Fruit fly (Drosophila melanogaster) whole organism, wandering third instar larva: ENCODE data around the gene CG13014.

Experiments
- CrebA ChIP-seq: fragments of 200-800 bp; sonication (Bioruptor generic); optimal IDR thresholded peaks from 2 replicates; lab custom pipeline; 2016; ENCODE audit warnings: missing biosample characterization, mild to moderate bottlenecking, missing genetic modification characterization, borderline replicate concordance
- Jra ChIP-seq: sonication (Bioruptor generic); optimal IDR thresholded peaks from 2 replicates; lab custom pipeline; 2016; ENCODE audit warnings: missing biosample characterization, missing genetic modification characterization
- N ChIP-seq: fragments of >200 bp; optimal IDR thresholded peaks from 2 replicates; lab custom pipeline; 2018; ENCODE audit warnings: missing biosample characterization, missing external identifiers, missing genetic modification characterization
- br ChIP-seq: fragments of 200-800 bp; sonication (Bioruptor generic); optimal IDR thresholded peaks from 2 replicates; lab custom pipeline; 2016; ENCODE audit warnings: missing biosample characterization, missing genetic modification characterization
- brk ChIP-seq: fragments of 200-800 bp; sonication (Bioruptor generic); optimal IDR thresholded peaks from 2 replicates; lab custom pipeline; 2016; ENCODE audit warnings: missing biosample characterization, mild to moderate bottlenecking, missing genetic modification characterization
- dmrt93B ChIP-seq: fragments of 200-800 bp; sonication (Bioruptor generic); optimal IDR thresholded peaks from 2 replicates; lab custom pipeline; 2018; ENCODE audit warnings: missing biosample characterization, mild to moderate bottlenecking, missing genetic modification characterization
- ey ChIP-seq: fragments of 200-800 bp; sonication (Bioruptor generic); optimal IDR thresholded peaks from 2 replicates; lab custom pipeline; 2016; ENCODE audit warnings: missing biosample characterization, missing genetic modification characterization
- lola ChIP-seq: fragments of >200 bp; optimal IDR thresholded peaks from 2 replicates; lab custom pipeline; 2017; ENCODE audit warnings: missing biosample characterization, missing genetic modification characterization
- pan ChIP-seq: fragments of >200 bp; optimal IDR thresholded peaks from 2 replicates; lab custom pipeline; 2017
- psq ChIP-seq: fragments of 200-800 bp; sonication (Bioruptor generic); optimal IDR thresholded peaks from 3 replicates; lab custom pipeline; 2017; ENCODE audit warnings: missing biosample characterization, mild to moderate bottlenecking, missing genetic modification characterization, moderate library complexity
- rgr ChIP-seq: fragments of 200-800 bp; sonication (Bioruptor generic); optimal IDR thresholded peaks from 3 replicates; lab custom pipeline; 2016; ENCODE audit warnings: missing biosample characterization, mild to moderate bottlenecking, missing genetic modification characterization
- sv ChIP-seq: fragments of 200-800 bp; sonication (Bioruptor generic); optimal IDR thresholded peaks from 3 replicates; lab custom pipeline; 2016; ENCODE audit warnings: missing biosample characterization, missing genetic modification characterization
- tai ChIP-seq: sonication (Bioruptor generic); optimal IDR thresholded peaks from 2 replicates; lab custom pipeline; 2016; ENCODE audit warnings: missing biosample characterization, missing genetic modification characterization

- TF ChIP-seq Jra (GFP tag; lab: Kevin White, UChicago) (no peak), rgr (GFP tag; lab: Kevin White, UChicago) (no peak), N (no peak), pan (lab: Kevin White, UChicago) (no peak), psq (GFP tag; lab: Kevin White, UChicago) (no peak), tai (GFP tag; lab: Kevin White, UChicago) (no peak), ey (no peak), sv (GFP tag; lab: Kevin White, UChicago) (no peak), lola (GFP tag; lab: Kevin White, UChicago) (no peak), dmrt93B (GFP tag; lab: Kevin White, UChicago) (no peak), CrebA (GFP tag; lab: Kevin White, UChicago) (no peak), br (no peak), brk (GFP tag; lab: Kevin White, UChicago) (no peak)
These were observed 12.6 kb upstream of the CG13014 start for dm6 chrX:16575097-16575496.
